Worm (Caenorhabditis elegans): ENCODE measurements around the gene act-4.

ce11 chrX:4992523-4992922 lies 32.1 kb downstream of the act-4 start:
- TF ChIP-seq nhr-237 (tag; optimal IDR thresholded peaks at IDR 0.05) (no peak), unc-39 (tag; optimal IDR thresholded peaks at IDR 0.05) (no peak), blmp-1 (tag; optimal IDR thresholded peaks at IDR 0.05) (no peak), nhr-12 (tag; optimal IDR thresholded peaks at IDR 0.05) (no peak), nhr-76 (tag; optimal IDR thresholded peaks at IDR 0.05) (no peak), pha-4 (tag; optimal IDR thresholded peaks at IDR 0.05) (no peak), elt-3 (tag; optimal IDR thresholded peaks at IDR 0.05) (no peak), ztf-11 (tag; optimal IDR thresholded peaks at IDR 0.05) (no peak), mab-5 (tag; optimal IDR thresholded peaks at IDR 0.05) (no peak), unc-62 (GFP tag; optimal IDR thresholded peaks at IDR 0.05) (no peak), sptf-1 (tag; optimal IDR thresholded peaks at IDR 0.05) (no peak), elt-1 (tag; optimal IDR thresholded peaks at IDR 0.05; ENCODE audit: borderline replicate concordance, insufficient read depth) (no peak), tbx-8 (GFP tag; optimal IDR thresholded peaks at IDR 0.05) (no peak)
